Worm (Caenorhabditis elegans) whole organism, L3 larva: ENCODE results near the gene Y116F11B.14.
"Not testable (repeated sequence)": the region's sequence is repeated elsewhere in the genome, so short reads cannot be mapped to it uniquely, and the experiment has no call there.

Source experiments
- ceh-16 ChIP-seq: sonication (generic microtip); optimal IDR thresholded peaks from 2 replicates; lab custom pipeline; 2017; ENCODE audit warnings: missing biosample characterization, missing genetic modification characterization
- ceh-28 ChIP-seq: fragments of 150-350 bp; optimal IDR thresholded peaks from 2 replicates; lab custom pipeline; 2014; ENCODE audit warnings: missing biosample characterization, missing genetic modification reagents, missing genetic modification characterization
- ceh-82 ChIP-seq: fragments of 150-350 bp; optimal IDR thresholded peaks from 2 replicates; lab custom pipeline; 2014; ENCODE audit warnings: missing biosample characterization, missing genetic modification characterization
- ceh-9 ChIP-seq: sonication (generic microtip); optimal IDR thresholded peaks from 2 replicates; lab custom pipeline; 2018; ENCODE audit warnings: missing biosample characterization, missing genetic modification characterization
- daf-12 ChIP-seq: fragments of 150-350 bp; optimal IDR thresholded peaks from 2 replicates; lab custom pipeline; 2014; ENCODE audit warnings: missing biosample characterization, missing genetic modification reagents, missing genetic modification characterization
- egl-27 ChIP-seq: sonication (generic microtip); optimal IDR thresholded peaks from 4 replicates; lab custom pipeline; 2017; ENCODE audit warnings: missing biosample characterization, missing genetic modification reagents, missing genetic modification characterization
- egl-5 ChIP-seq: fragments of 150-350 bp; optimal IDR thresholded peaks from 2 replicates; lab custom pipeline; 2017; ENCODE audit warnings: missing biosample characterization, missing genetic modification reagents, missing genetic modification characterization, inconsistent platforms
- elt-2 ChIP-seq: sonication (generic microtip); optimal IDR thresholded peaks from 2 replicates; lab custom pipeline; 2016; ENCODE audit warnings: missing genetic modification reagents, mild to moderate bottlenecking, missing genetic modification characterization, missing compliant biosample characterization
- elt-3 ChIP-seq, 3 experiments: fragments of 150-350 bp in 1 of 3; sonication (generic microtip) in 2 of 3; optimal IDR thresholded peaks; 2 replicates in 2 of 3; 4 replicates in 1 of 3; lab custom pipeline; 2014 to 2017; ENCODE audit warnings: missing biosample characterization in 3 of 3, missing genetic modification characterization in 3 of 3
- fkh-2 ChIP-seq: fragments of 150-350 bp; optimal IDR thresholded peaks from 2 replicates; lab custom pipeline; 2014; ENCODE audit warnings: missing biosample characterization, missing genetic modification reagents, missing genetic modification characterization
- fos-1 ChIP-seq: fragments of 150-350 bp; optimal IDR thresholded peaks from 2 replicates; lab custom pipeline; 2014; ENCODE audit warnings: missing biosample characterization, missing genetic modification characterization
- jun-1 ChIP-seq: fragments of 150-350 bp; optimal IDR thresholded peaks from 2 replicates; lab custom pipeline; 2014; ENCODE audit warnings: missing biosample characterization, missing genetic modification reagents, missing genetic modification characterization
- lin-15B ChIP-seq: fragments of 150-350 bp; optimal IDR thresholded peaks from 2 replicates; lab custom pipeline; 2014; ENCODE audit warnings: missing biosample characterization, missing genetic modification characterization
- lin-39 ChIP-seq: fragments of 150-350 bp; optimal IDR thresholded peaks from 2 replicates; lab custom pipeline; 2018; ENCODE audit warnings: missing biosample characterization, missing genetic modification reagents, missing genetic modification characterization
- mml-1 ChIP-seq: fragments of 150-350 bp; sonication (generic microtip); optimal IDR thresholded peaks from 3 replicates; lab custom pipeline; 2014; ENCODE audit warnings: missing biosample characterization, missing genetic modification characterization
- nfya-1 ChIP-seq: sonication (generic microtip); optimal IDR thresholded peaks from 2 replicates; lab custom pipeline; 2017; ENCODE audit warnings: missing genetic modification characterization, mild to moderate bottlenecking, missing compliant biosample characterization, antibody characterized with exemption, moderate library complexity; ENCODE audit not compliant: insufficient read depth
- nhr-11 ChIP-seq: fragments of 150-350 bp; optimal IDR thresholded peaks from 2 replicates; lab custom pipeline; 2014; ENCODE audit warnings: missing biosample characterization, missing genetic modification characterization
- nhr-237 ChIP-seq: fragments of 150-350 bp; optimal IDR thresholded peaks from 2 replicates; lab custom pipeline; 2014; ENCODE audit warnings: missing biosample characterization, missing genetic modification characterization
- nhr-25 ChIP-seq: sonication (generic microtip); optimal IDR thresholded peaks from 2 replicates; lab custom pipeline; 2017; ENCODE audit warnings: missing biosample characterization, missing genetic modification characterization
- nhr-28 ChIP-seq: fragments of 150-350 bp; optimal IDR thresholded peaks from 2 replicates; lab custom pipeline; 2014; ENCODE audit warnings: missing biosample characterization, missing genetic modification characterization
- nhr-43 ChIP-seq: sonication (generic microtip); optimal IDR thresholded peaks from 2 replicates; lab custom pipeline; 2016; ENCODE audit warnings: mild to moderate bottlenecking, missing genetic modification characterization, missing compliant biosample characterization; ENCODE audit not compliant: poor library complexity, severe bottlenecking
- nhr-67 ChIP-seq: fragments of 150-350 bp; optimal IDR thresholded peaks from 2 replicates; lab custom pipeline; 2014; ENCODE audit warnings: missing biosample characterization, missing genetic modification characterization
- nhr-77 ChIP-seq: fragments of 150-350 bp; optimal IDR thresholded peaks from 2 replicates; lab custom pipeline; 2014; ENCODE audit warnings: missing biosample characterization, missing genetic modification characterization
- pha-4 ChIP-seq: fragments of 150-350 bp; optimal IDR thresholded peaks from 2 replicates; lab custom pipeline; 2014; ENCODE audit warnings: missing biosample characterization, missing genetic modification reagents, missing genetic modification characterization
- pqm-1 ChIP-seq: fragments of 150-350 bp; optimal IDR thresholded peaks from 2 replicates; lab custom pipeline; 2017; ENCODE audit warnings: missing biosample characterization, missing genetic modification characterization, inconsistent platforms
- sea-2 ChIP-seq: fragments of 150-350 bp; sonication (generic microtip); optimal IDR thresholded peaks from 4 replicates; lab custom pipeline; 2014; ENCODE audit warnings: missing biosample characterization, missing genetic modification reagents, missing genetic modification characterization
- skn-1 ChIP-seq: fragments of 150-350 bp; optimal IDR thresholded peaks from 2 replicates; lab custom pipeline; 2014; ENCODE audit warnings: missing biosample characterization, missing genetic modification characterization
- unc-39 ChIP-seq: sonication (generic microtip); optimal IDR thresholded peaks from 4 replicates; lab custom pipeline; 2017; ENCODE audit warnings: missing biosample characterization, missing genetic modification characterization
- unc-62 ChIP-seq: fragments of 150-350 bp; sonication (generic microtip); optimal IDR thresholded peaks from 4 replicates; lab custom pipeline; 2014; ENCODE audit warnings: missing biosample characterization, missing genetic modification reagents, missing genetic modification characterization
- zag-1 ChIP-seq: fragments of 150-350 bp; optimal IDR thresholded peaks from 2 replicates; lab custom pipeline; 2014; ENCODE audit warnings: missing biosample characterization, missing genetic modification characterization
- ztf-11 ChIP-seq: fragments of 150-350 bp; optimal IDR thresholded peaks from 2 replicates; lab custom pipeline; 2014; ENCODE audit warnings: missing biosample characterization, missing genetic modification characterization

Gene Y116F11B.14

ce11 chrV:19922613-19923012, 23.3 kb downstream of the Y116F11B.14 start, which contains the start of gene Y60A3A.16:
Y60A3A.16 (minus strand) TSS chrV:19922713.
- TF ChIP-seq lin-39 (no peak), unc-39 (no peak), nhr-25 (tag; lab: Kevin White, UChicago) (no peak), ztf-11 (tag; lab: Kevin White, UChicago) (no peak), pha-4 (tag; lab: Kevin White, UChicago) (no peak), mml-1 (tag; lab: Kevin White, UChicago) (no peak), pqm-1 (tag; lab: Kevin White, UChicago) (no peak), nfya-1 (no peak), elt-3 (tag; optimal IDR thresholded peaks at IDR 0.05; lab: Kevin White, UChicago) (no peak), sea-2 (GFP tag; lab: Kevin White, UChicago) (no peak), ceh-82 (tag; lab: Kevin White, UChicago) (no peak), elt-2 (no peak), nhr-43 (no peak), skn-1 (no peak), egl-27 (tag; lab: Kevin White, UChicago) (no peak)

- TF ChIP-seq ceh-16 = no peak
- TF ChIP-seq elt-2 = peak; percentile 10
Measured at ce11 chrV:19923924-19924323, 24.7 kb downstream of the Y116F11B.14 start, which contains the start of gene skr-4. skr-4 (plus strand) TSS chrV:19924224.

ce11 chrV:19934223-19934622, 35.0 kb downstream of the Y116F11B.14 start, which contains the start of gene algn-7:
algn-7 (minus strand) TSS chrV:19934323.
- TF ChIP-seq nhr-77 (tag; lab: Kevin White, UChicago) (no peak), sea-2 (GFP tag; lab: Kevin White, UChicago) (no peak), nhr-237 (tag; lab: Kevin White, UChicago) (no peak), fos-1 (no peak), nhr-11 (tag; lab: Kevin White, UChicago) (no peak), nhr-28 (tag; lab: Kevin White, UChicago) (no peak), ceh-9 (tag; lab: Kevin White, UChicago) (no peak), daf-12 (tag; lab: Kevin White, UChicago) (no peak), lin-39 (no peak), ceh-28 (tag; lab: Kevin White, UChicago) (no peak), lin-15B (tag; lab: Kevin White, UChicago) (no peak), fkh-2 (tag; lab: Kevin White, UChicago) (no peak)
- TF ChIP-seq, all 47 proteins: peak for 0

ce11 chrV:19936945-19937344, 37.7 kb downstream of the Y116F11B.14 start:
- TF ChIP-seq egl-5 (tag; lab: Kevin White, UChicago) = no peak
- no peak for TF ChIP-seq lin-39
- TF ChIP-seq jun-1 (tag; lab: Kevin White, UChicago) = no peak
- TF ChIP-seq nhr-25 (tag; lab: Kevin White, UChicago) = no peak
- TF ChIP-seq ceh-16 = no peak
- no peak for TF ChIP-seq fos-1
- no peak for TF ChIP-seq sea-2 (GFP tag; lab: Kevin White, UChicago)
- TF ChIP-seq, all 47 proteins: peak for 0

- no peak for TF ChIP-seq unc-62 (GFP tag; lab: Kevin White, UChicago)
Measured at ce11 chrV:19946529-19946928, 47.3 kb downstream of the Y116F11B.14 start, which contains the start of gene dhs-24. dhs-24 (minus strand) TSS chrV:19946629.

- TF ChIP-seq nhr-11, nhr-67, zag-1 (tag; lab: Kevin White, UChicago): not testable (repeated sequence)
- TF ChIP-seq, all 47 proteins: peak for 0; not testable (repeated sequence) for 47
Measured at ce11 chrV:19948993-19949392, 49.7 kb downstream of the Y116F11B.14 start, which contains the start of gene tmed-4. tmed-4 (minus strand) TSS chrV:19949093.
